Fruit fly (Drosophila melanogaster): Measurements from ENCODE around the gene CG1635.

- no peak for TF ChIP-seq usp (GFP tag; optimal IDR thresholded peaks at IDR 0.05)
- no peak for TF ChIP-seq pan (optimal IDR thresholded peaks at IDR 0.05)
- no peak for TF ChIP-seq psq (optimal IDR thresholded peaks at IDR 0.05)
- no peak for TF ChIP-seq Dll (optimal IDR thresholded peaks at IDR 0.05)
- no peak for TF ChIP-seq EcR (GFP tag; optimal IDR thresholded peaks at IDR 0.05)
- TF ChIP-seq CG8478 (optimal IDR thresholded peaks at IDR 0.05) = no peak
Observed at dm6 chr3R:31571885-31572292, 16.6 kb upstream of the CG1635 start, which contains the start of gene gammaCOP.

Data from whole organism.